Worm (Caenorhabditis elegans) whole organism, early embryonic: Measurements from ENCODE around the gene C06A12.19.

Experiments used
- B0310.2 ChIP-seq: sonication (generic microtip); optimal IDR thresholded peaks from 2 replicates; lab custom pipeline; 2016; ENCODE audit warnings: mild to moderate bottlenecking, missing genetic modification characterization, missing compliant biosample characterization
- F13C5.2 ChIP-seq: sonication (generic microtip); optimal IDR thresholded peaks from 2 replicates; lab custom pipeline; 2017; ENCODE audit warnings: mild to moderate bottlenecking, missing genetic modification characterization, inconsistent platforms, missing compliant biosample characterization
- aly-1 ChIP-seq: sonication (generic microtip); optimal IDR thresholded peaks from 2 replicates; lab custom pipeline; 2016; ENCODE audit warnings: missing genetic modification characterization, missing compliant biosample characterization
- ama-1 ChIP-seq: fragments of 150-350 bp; optimal IDR thresholded peaks from 2 replicates; lab custom pipeline; 2014
- ceh-13 ChIP-seq: fragments of 200-800 bp; sonication (Bioruptor generic); optimal IDR thresholded peaks from 2 replicates; lab custom pipeline; 2018; ENCODE audit warnings: mild to moderate bottlenecking, missing genetic modification characterization, missing compliant biosample characterization
- ceh-36 ChIP-seq: sonication (generic microtip); optimal IDR thresholded peaks from 2 replicates; lab custom pipeline; 2016; ENCODE audit warnings: missing genetic modification characterization, inconsistent platforms, missing compliant biosample characterization
- ets-7 ChIP-seq: sonication (generic microtip); optimal IDR thresholded peaks from 2 replicates; lab custom pipeline; 2016; ENCODE audit warnings: missing genotype, missing genetic modification characterization, missing compliant biosample characterization
- flt-1 ChIP-seq: fragments of 200-800 bp; sonication (Bioruptor generic); IDR thresholded peaks from 2 replicates; pipeline ENCODE4 v1.3.6; 2022; ENCODE audit warnings: missing genetic modification characterization, missing compliant biosample characterization
- hmbx-1 ChIP-seq: sonication (generic microtip); optimal IDR thresholded peaks from 2 replicates; lab custom pipeline; 2016; ENCODE audit warnings: mild to moderate bottlenecking, missing genetic modification characterization, missing compliant biosample characterization
- hmg-4 ChIP-seq: fragments of 200-800 bp; sonication (Bioruptor generic); optimal IDR thresholded peaks from 2 replicates; lab custom pipeline; 2018; ENCODE audit warnings: mild to moderate bottlenecking, missing genetic modification characterization, missing compliant biosample characterization
- hnd-1 ChIP-seq: sonication (generic microtip); optimal IDR thresholded peaks from 2 replicates; lab custom pipeline; 2016; ENCODE audit warnings: missing genetic modification characterization, missing compliant biosample characterization
- pes-1 ChIP-seq: fragments of 200-800 bp; sonication (Bioruptor generic); IDR thresholded peaks from 2 replicates; pipeline ENCODE4 v1.3.6; 2022; ENCODE audit warnings: missing genetic modification reagents, missing genetic modification characterization, missing compliant biosample characterization
- scrt-1 ChIP-seq: fragments of 200-800 bp; sonication (Bioruptor generic); IDR thresholded peaks from 2 replicates; pipeline ENCODE4 v1.3.6; 2022; ENCODE audit warnings: missing genetic modification characterization, missing compliant biosample characterization
- sea-1 ChIP-seq: fragments of 200-800 bp; sonication (Bioruptor generic); conservative IDR thresholded peaks from 2 replicates; pipeline ENCODE4 v1.3.6; 2022; ENCODE audit warnings: missing genetic modification characterization, missing compliant biosample characterization
- tbx-11 ChIP-seq: fragments of 200-800 bp; sonication (Bioruptor generic); IDR thresholded peaks from 2 replicates; pipeline ENCODE4 v1.3.6; 2022; ENCODE audit warnings: missing genetic modification characterization, missing compliant biosample characterization
- tbx-37 ChIP-seq: fragments of 200-800 bp; sonication (Bioruptor generic); conservative IDR thresholded peaks from 2 replicates; pipeline ENCODE4 v1.3.6; 2022; ENCODE audit warnings: missing genetic modification reagents, missing genetic modification characterization, missing compliant biosample characterization
- tra-4 ChIP-seq: sonication (generic microtip); optimal IDR thresholded peaks from 2 replicates; lab custom pipeline; 2017; ENCODE audit warnings: missing genetic modification characterization, missing compliant biosample characterization

C06A12.19 gene

ce11 chrIV:17450443-17450842 is 10.5 kb upstream of the C06A12.19 start, which contains the start of gene F11E6.8:
F11E6.8 (minus strand) TSS chrIV:17450543.
- TF ChIP-seq hmbx-1 (tag; lab: Kevin White, UChicago) (no peak), hmg-4 (GFP tag; lab: Kevin White, UChicago) (no peak), tbx-37 (no peak), tra-4 (tag; lab: Kevin White, UChicago) (no peak), ets-7 (tag; lab: Kevin White, UChicago) (no peak), hnd-1 (tag; lab: Kevin White, UChicago) (no peak), B0310.2 (tag; lab: Kevin White, UChicago) (no peak), scrt-1 (GFP tag; lab: Robert Waterston, UW) (no peak), F13C5.2 (tag; lab: Kevin White, UChicago) (no peak), pes-1 (GFP tag; lab: Robert Waterston, UW) (no peak)

- TF ChIP-seq tra-4 (tag; lab: Kevin White, UChicago) (no peak), F13C5.2 (tag; lab: Kevin White, UChicago) (no peak), tbx-37 (no peak), flt-1 (GFP tag; lab: Robert Waterston, UW) (no peak), tbx-11 (GFP tag; lab: Robert Waterston, UW) (no peak), hnd-1 (tag; lab: Kevin White, UChicago) (no peak), hmbx-1 (tag; lab: Kevin White, UChicago) (no peak), aly-1 (no peak), ets-7 (tag; lab: Kevin White, UChicago) (no peak), ceh-13 (no peak), sea-1 (no peak), scrt-1 (GFP tag; lab: Robert Waterston, UW) (no peak), ceh-36 (no peak), pes-1 (GFP tag; lab: Robert Waterston, UW) (no peak), B0310.2 (tag; lab: Kevin White, UChicago) (no peak), ama-1 (lab: Kevin White, UChicago) (no peak), hmg-4 (GFP tag; lab: Kevin White, UChicago) (no peak)
Observed at ce11 chrIV:17448319-17448718, 8.4 kb upstream of the C06A12.19 start.

- TF ChIP-seq scrt-1 (GFP tag; lab: Robert Waterston, UW) = no peak
- no peak for TF ChIP-seq hmg-4 (GFP tag; lab: Kevin White, UChicago)
- TF ChIP-seq ceh-36 = no peak
- no peak for TF ChIP-seq flt-1 (GFP tag; lab: Robert Waterston, UW)
- TF ChIP-seq tbx-37 = no peak
- TF ChIP-seq aly-1 = no peak
- no peak for TF ChIP-seq sea-1
- no peak for TF ChIP-seq ets-7 (tag; lab: Kevin White, UChicago)
- no peak for TF ChIP-seq hmbx-1 (tag; lab: Kevin White, UChicago)
- no peak for TF ChIP-seq hnd-1 (tag; lab: Kevin White, UChicago)
Observed at ce11 chrIV:17442503-17442902, 2.6 kb upstream of the C06A12.19 start, which contains the start of gene F11E6.11. F11E6.11 (plus strand) TSS chrIV:17442827.

ce11 chrIV:17441260-17441659 is 1.4 kb upstream of the C06A12.19 start:
- TF ChIP-seq scrt-1 (GFP tag; lab: Robert Waterston, UW) (no peak), tbx-11 (GFP tag; lab: Robert Waterston, UW) (no peak), pes-1 (GFP tag; lab: Robert Waterston, UW) (no peak), B0310.2 (tag; lab: Kevin White, UChicago) (no peak), ceh-36 (no peak), flt-1 (GFP tag; lab: Robert Waterston, UW) (no peak), hmbx-1 (tag; lab: Kevin White, UChicago) (no peak), tra-4 (tag; lab: Kevin White, UChicago) (no peak), sea-1 (no peak), aly-1 (no peak), hnd-1 (tag; lab: Kevin White, UChicago) (no peak), F13C5.2 (tag; lab: Kevin White, UChicago) (no peak)

ce11 chrIV:17440417-17440816 is 516 bp upstream of the C06A12.19 start, which contains the start of gene F08A7.1:
F08A7.1 (plus strand) TSS chrIV:17440607.
- TF ChIP-seq pes-1 (GFP tag; lab: Robert Waterston, UW) (no peak), B0310.2 (tag; lab: Kevin White, UChicago) (no peak), sea-1 (no peak), F13C5.2 (tag; lab: Kevin White, UChicago) (no peak), ceh-36 (no peak), hmbx-1 (tag; lab: Kevin White, UChicago) (no peak), ets-7 (tag; lab: Kevin White, UChicago) (no peak), tra-4 (tag; lab: Kevin White, UChicago) (no peak), aly-1 (no peak), tbx-11 (GFP tag; lab: Robert Waterston, UW) (no peak), hmg-4 (GFP tag; lab: Kevin White, UChicago) (no peak), flt-1 (GFP tag; lab: Robert Waterston, UW) (no peak), hnd-1 (tag; lab: Kevin White, UChicago) (no peak), ceh-13 (no peak), scrt-1 (GFP tag; lab: Robert Waterston, UW) (no peak)

ce11 chrIV:17437038-17437437 is 2.9 kb downstream of the C06A12.19 start, which contains the start of gene C06A12.8:
C06A12.8 (plus strand) TSS chrIV:17437338.
- TF ChIP-seq ama-1 (lab: Kevin White, UChicago) = no peak

ce11 chrIV:17436552-17436951 is 3.3 kb downstream of the C06A12.19 start, which contains the start of gene gcy-27:
gcy-27 (minus strand) TSS chrIV:17436652.
- TF ChIP-seq tbx-37 (no peak), scrt-1 (GFP tag; lab: Robert Waterston, UW) (no peak), hmg-4 (GFP tag; lab: Kevin White, UChicago) (no peak), B0310.2 (tag; lab: Kevin White, UChicago) (no peak), ama-1 (lab: Kevin White, UChicago) (no peak), ceh-13 (no peak), ets-7 (tag; lab: Kevin White, UChicago) (no peak), ceh-36 (no peak), sea-1 (no peak)
